Worm (Caenorhabditis elegans) whole organism, L4 larva: Measurements from ENCODE around the gene clec-183.
"Not testable (repeated sequence)": the region's sequence is repeated elsewhere in the genome, so short reads cannot be mapped to it uniquely, and the experiment has no call there.

Source experiments
- F10B5.3 ChIP-seq: sonication (generic microtip); optimal IDR thresholded peaks from 2 replicates; lab custom pipeline; 2016; ENCODE audit warnings: mild to moderate bottlenecking, missing genetic modification characterization, missing compliant biosample characterization
- F26F4.8 ChIP-seq: fragments of 200-800 bp; sonication (Bioruptor generic); conservative IDR thresholded peaks from 2 replicates; pipeline ENCODE4 v1.3.6; 2022; ENCODE audit warnings: missing genetic modification characterization, missing compliant biosample characterization
- F44E2.7 ChIP-seq: fragments of 200-800 bp; sonication (Bioruptor generic); IDR thresholded peaks from 2 replicates; pipeline ENCODE4 v2.1.2; 2022; ENCODE audit warnings: missing genetic modification characterization, missing compliant biosample characterization
- T20F7.1 ChIP-seq: fragments of 200-800 bp; sonication (Bioruptor generic); optimal IDR thresholded peaks from 2 replicates; lab custom pipeline; 2018; ENCODE audit warnings: mild to moderate bottlenecking, missing genetic modification characterization, missing compliant biosample characterization
- T26A8.4 ChIP-seq: fragments of 200-800 bp; sonication (Bioruptor generic); IDR thresholded peaks from 2 replicates; pipeline ENCODE4 v1.3.6; 2022; ENCODE audit warnings: missing genetic modification characterization, missing compliant biosample characterization
- Y5F2A.4 ChIP-seq: fragments of 200-800 bp; sonication (Bioruptor generic); optimal IDR thresholded peaks from 2 replicates; lab custom pipeline; 2018; ENCODE audit warnings: mild to moderate bottlenecking, missing genetic modification characterization, missing compliant biosample characterization
- Y75B8A.6 ChIP-seq: fragments of 200-800 bp; sonication (Bioruptor generic); IDR thresholded peaks from 2 replicates; pipeline ENCODE4 v1.3.6; 2022; ENCODE audit warnings: missing genetic modification reagents, missing genetic modification characterization, missing compliant biosample characterization
- arid-1 ChIP-seq: fragments of 200-800 bp; sonication (Bioruptor generic); conservative IDR thresholded peaks from 2 replicates; pipeline ENCODE4 v1.3.6; 2022; ENCODE audit warnings: missing genetic modification reagents, missing genetic modification characterization, missing compliant biosample characterization
- ctbp-1 ChIP-seq: fragments of 200-800 bp; sonication (Bioruptor generic); IDR thresholded peaks from 2 replicates; pipeline ENCODE4 v1.3.6; 2022; ENCODE audit warnings: missing genetic modification reagents, missing genetic modification characterization, missing compliant biosample characterization
- daf-16 ChIP-seq, 3 experiments: sonication (generic microtip); optimal IDR thresholded peaks; 2 replicates each; lab custom pipeline; 2016 to 2017; ENCODE audit warnings: missing genetic modification characterization in 3 of 3, missing genetic modification reagents in 3 of 3, mild to moderate bottlenecking in 2 of 3, missing compliant biosample characterization in 2 of 3, missing biosample characterization in 1 of 3, moderate library complexity in 1 of 3
- daf-19 ChIP-seq: fragments of 200-800 bp; sonication (Bioruptor generic); conservative IDR thresholded peaks from 2 replicates; pipeline ENCODE4 v1.3.6; 2022; ENCODE audit warnings: missing genetic modification characterization, missing compliant biosample characterization
- daf-8 ChIP-seq: fragments of 200-800 bp; sonication (Bioruptor generic); IDR thresholded peaks from 2 replicates; pipeline ENCODE4 v1.3.6; 2022; ENCODE audit warnings: missing genetic modification characterization, missing compliant biosample characterization
- dmd-8 ChIP-seq: fragments of 200-800 bp; sonication (Bioruptor generic); IDR thresholded peaks from 2 replicates; pipeline ENCODE4 v1.3.6; 2022; ENCODE audit warnings: missing genetic modification characterization, missing compliant biosample characterization
- dmd-9 ChIP-seq: fragments of 200-800 bp; sonication (Bioruptor generic); IDR thresholded peaks from 2 replicates; pipeline ENCODE4 v1.3.6; 2022; ENCODE audit warnings: missing genetic modification reagents, missing genetic modification characterization, missing compliant biosample characterization
- dpl-1 ChIP-seq: fragments of 150-350 bp; optimal IDR thresholded peaks from 2 replicates; lab custom pipeline; 2014; ENCODE audit warnings: missing biosample characterization, missing genetic modification reagents, missing genetic modification characterization
- duxl-1 ChIP-seq: sonication (generic microtip); optimal IDR thresholded peaks from 2 replicates; lab custom pipeline; 2016; ENCODE audit warnings: mild to moderate bottlenecking, missing genetic modification characterization, moderate library complexity, missing compliant biosample characterization; ENCODE audit not compliant: poor library complexity
- dve-1 ChIP-seq: sonication (generic microtip); optimal IDR thresholded peaks from 2 replicates; lab custom pipeline; 2017; ENCODE audit warnings: antibody characterized with exemption, mild to moderate bottlenecking, missing genetic modification characterization, missing compliant biosample characterization; ENCODE audit not compliant: insufficient read depth
- egl-27 ChIP-seq: sonication (generic microtip); optimal IDR thresholded peaks from 3 replicates; lab custom pipeline; 2017; ENCODE audit warnings: missing biosample characterization, missing genetic modification reagents, missing genetic modification characterization
- fkh-10 ChIP-seq: fragments of 150-350 bp; optimal IDR thresholded peaks from 2 replicates; lab custom pipeline; 2014; ENCODE audit warnings: missing biosample characterization, missing genetic modification reagents, missing genetic modification characterization
- hlh-11 ChIP-seq: fragments of 200-800 bp; sonication (Bioruptor generic); optimal IDR thresholded peaks from 2 replicates; lab custom pipeline; 2018; ENCODE audit warnings: mild to moderate bottlenecking, missing genetic modification characterization, missing compliant biosample characterization
- jun-1 ChIP-seq: fragments of 150-350 bp; optimal IDR thresholded peaks from 2 replicates; lab custom pipeline; 2014; ENCODE audit warnings: missing biosample characterization, missing genetic modification reagents, missing genetic modification characterization
- lim-7 ChIP-seq: fragments of 200-800 bp; sonication (Bioruptor generic); IDR thresholded peaks from 2 replicates; pipeline ENCODE4 v1.3.6; 2022; ENCODE audit warnings: missing genetic modification characterization, missing compliant biosample characterization
- lin-1 ChIP-seq: fragments of 200-800 bp; sonication (Bioruptor generic); IDR thresholded peaks from 2 replicates; pipeline ENCODE4 v1.3.6; 2022; ENCODE audit warnings: missing genetic modification reagents, missing genetic modification characterization, missing compliant biosample characterization
- lin-13 ChIP-seq: fragments of 150-350 bp; optimal IDR thresholded peaks from 2 replicates; lab custom pipeline; 2014; ENCODE audit warnings: missing biosample characterization, missing genetic modification reagents, missing genetic modification characterization
- lsy-2 ChIP-seq, 2 experiments: fragments of 150-350 bp in 1 of 2; sonication (generic microtip) in 1 of 2; optimal IDR thresholded peaks; 2 replicates each; lab custom pipeline; 2014 to 2017; ENCODE audit warnings: missing biosample characterization in 2 of 2, missing genetic modification characterization in 2 of 2
- madf-9 ChIP-seq: fragments of 200-800 bp; sonication (Bioruptor generic); conservative IDR thresholded peaks from 2 replicates; pipeline ENCODE4 v1.3.6; 2022; ENCODE audit warnings: missing genetic modification reagents, missing genetic modification characterization, missing compliant biosample characterization
- mdl-1 ChIP-seq, 2 experiments: fragments of 150-350 bp in 1 of 2; sonication (generic microtip) in 1 of 2; optimal IDR thresholded peaks; 2 replicates each; lab custom pipeline; 2014 to 2017; ENCODE audit warnings: missing biosample characterization in 2 of 2, missing genetic modification characterization in 2 of 2
- mdt-29 ChIP-seq: fragments of 200-800 bp; sonication (Bioruptor generic); IDR thresholded peaks from 2 replicates; pipeline ENCODE4 v1.3.6; 2022; ENCODE audit warnings: missing genetic modification reagents, missing genetic modification characterization, missing compliant biosample characterization
- mxl-3 ChIP-seq: fragments of 200-800 bp; sonication (Bioruptor generic); optimal IDR thresholded peaks from 2 replicates; lab custom pipeline; 2018; ENCODE audit warnings: mild to moderate bottlenecking, missing genetic modification characterization, missing compliant biosample characterization
- nhr-10 ChIP-seq: fragments of 150-350 bp; optimal IDR thresholded peaks from 2 replicates; lab custom pipeline; 2014; ENCODE audit warnings: missing biosample characterization, missing genetic modification characterization
- nhr-111 ChIP-seq: fragments of 200-800 bp; sonication (Bioruptor generic); optimal IDR thresholded peaks from 2 replicates; lab custom pipeline; 2018; ENCODE audit warnings: mild to moderate bottlenecking, missing genetic modification characterization, missing compliant biosample characterization
- nhr-28 ChIP-seq: fragments of 150-350 bp; optimal IDR thresholded peaks from 2 replicates; lab custom pipeline; 2014; ENCODE audit warnings: missing biosample characterization, missing genetic modification characterization
- nhr-48 ChIP-seq: sonication (generic microtip); optimal IDR thresholded peaks from 2 replicates; lab custom pipeline; 2016; ENCODE audit warnings: mild to moderate bottlenecking, missing genetic modification characterization, missing compliant biosample characterization
- pha-4 ChIP-seq, 2 experiments: fragments of 150-350 bp in 1 of 2; fragments of 200-800 bp in 1 of 2; sonication (Bioruptor generic) in 1 of 2; IDR thresholded peaks in 1 of 2; optimal IDR thresholded peaks in 1 of 2; 2 replicates each; pipeline versions ENCODE4 v1.3.6 to Lab custom; 2014 to 2022; ENCODE audit warnings: missing genetic modification characterization in 2 of 2, missing genetic modification reagents in 2 of 2, missing biosample characterization in 1 of 2, missing compliant biosample characterization in 1 of 2
- php-3 ChIP-seq: fragments of 200-800 bp; sonication (Bioruptor generic); IDR thresholded peaks from 2 replicates; pipeline ENCODE4 v1.3.6; 2022; ENCODE audit warnings: missing genetic modification reagents, missing genetic modification characterization, missing compliant biosample characterization
- pqm-1 ChIP-seq: sonication (generic microtip); optimal IDR thresholded peaks from 2 replicates; lab custom pipeline; 2017; ENCODE audit warnings: missing biosample characterization, missing genetic modification characterization
- skn-1 ChIP-seq: fragments of 150-350 bp; optimal IDR thresholded peaks from 2 replicates; lab custom pipeline; 2014; ENCODE audit warnings: missing biosample characterization, missing genetic modification characterization
- snpc-4 ChIP-seq: fragments of 150-350 bp; optimal IDR thresholded peaks from 2 replicates; lab custom pipeline; 2014; ENCODE audit warnings: missing biosample characterization, missing genetic modification characterization
- spr-3 ChIP-seq: fragments of 200-800 bp; sonication (Bioruptor generic); optimal IDR thresholded peaks from 2 replicates; lab custom pipeline; 2018; ENCODE audit warnings: mild to moderate bottlenecking, missing genetic modification characterization, missing compliant biosample characterization
- unc-62 ChIP-seq, 3 experiments: fragments of 150-350 bp in 1 of 3; sonication (generic microtip); optimal IDR thresholded peaks in 2 of 3; peaks in 1 of 3; 1 replicate in 1 of 3; 2 replicates in 2 of 3; lab custom pipeline; 2014 to 2017; ENCODE audit warnings: missing biosample characterization in 3 of 3, missing genetic modification characterization in 3 of 3, missing genetic modification reagents in 3 of 3, missing genotype in 1 of 3
- zag-1 ChIP-seq: fragments of 150-350 bp; optimal IDR thresholded peaks from 2 replicates; lab custom pipeline; 2014; ENCODE audit warnings: missing biosample characterization, missing genetic modification characterization
- zip-2 ChIP-seq: fragments of 150-350 bp; optimal IDR thresholded peaks from 2 replicates; lab custom pipeline; 2014; ENCODE audit warnings: missing biosample characterization, missing genetic modification characterization
- ztf-11 ChIP-seq: fragments of 150-350 bp; optimal IDR thresholded peaks from 2 replicates; lab custom pipeline; 2014; ENCODE audit warnings: missing biosample characterization, missing genetic modification characterization

The clec-183 gene

DNA sequence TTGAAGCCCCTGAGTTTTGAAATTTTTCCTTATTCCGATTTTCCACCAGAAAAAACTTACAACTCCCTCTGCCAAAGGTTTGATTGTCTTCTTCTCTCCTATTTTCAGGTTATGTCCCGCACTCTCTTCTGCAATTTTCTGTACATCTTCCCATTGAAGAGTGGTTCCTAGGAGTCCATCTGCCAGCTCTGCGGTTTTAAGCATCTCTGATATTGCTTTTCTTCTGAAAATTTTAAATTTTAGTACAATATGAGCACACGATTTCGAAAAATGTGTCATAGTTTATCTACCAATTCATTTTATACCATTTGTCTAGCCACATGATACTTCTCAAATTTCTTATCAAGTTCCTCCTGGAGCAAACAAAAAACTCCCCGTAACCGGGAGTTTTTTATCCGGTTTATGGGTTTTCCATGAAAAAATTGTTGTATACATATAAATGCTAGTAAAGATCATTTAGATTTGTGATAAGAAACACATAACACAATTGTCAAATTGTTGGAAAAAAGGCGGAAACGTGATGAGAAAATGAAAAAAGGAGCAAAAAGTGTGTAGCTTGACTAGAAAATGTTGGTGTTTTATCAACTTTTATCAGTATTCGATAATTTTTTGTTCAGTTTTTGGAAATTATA lies 16.8 kb upstream of the clec-183 start (continued):
- TF ChIP-seq daf-16 (GFP tag; optimal IDR thresholded peaks at IDR 0.05; lab: Kevin White, UChicago) (no peak), daf-16 (tag; optimal IDR thresholded peaks at IDR 0.05; lab: Kevin White, UChicago) (peak; percentile 62), pqm-1 (tag; lab: Kevin White, UChicago) (peak; percentile 44), jun-1 (no peak), T20F7.1 (GFP tag; lab: Kevin White, UChicago) (peak; percentile 13), dve-1 (tag; lab: Kevin White, UChicago) (no peak), nhr-48 (tag; lab: Kevin White, UChicago) (no peak), arid-1 (GFP tag; lab: Robert Waterston, UW) (no peak), daf-8 (GFP tag; lab: Robert Waterston, UW) (no peak), ztf-11 (tag; lab: Kevin White, UChicago) (no peak), lim-7 (GFP tag; lab: Robert Waterston, UW) (no peak), zip-2 (no peak), Y75B8A.6 (GFP tag; lab: Robert Waterston, UW) (no peak), lin-13 (GFP tag; lab: Kevin White, UChicago) (no peak), skn-1 (tag; lab: Kevin White, UChicago) (no peak), hlh-11 (tag; lab: Kevin White, UChicago) (peak; percentile 57), Y5F2A.4 (GFP tag; lab: Kevin White, UChicago) (no peak), madf-9 (GFP tag; lab: Robert Waterston, UW) (no peak), nhr-28 (peak; percentile 71), dmd-8 (GFP tag; lab: Robert Waterston, UW) (no peak), daf-19 (no peak), egl-27 (tag; lab: Kevin White, UChicago) (no peak), snpc-4 (tag; lab: Kevin White, UChicago) (no peak), dmd-9 (no peak), lsy-2 (tag; optimal IDR thresholded peaks at IDR 0.05; lab: Kevin White, UChicago) (no peak), ctbp-1 (GFP tag; lab: Robert Waterston, UW) (no peak), duxl-1 (no peak), mdl-1 (tag; optimal IDR thresholded peaks at IDR 0.05; lab: Kevin White, UChicago) (peak in 1 of 2 experiments; percentile 43), php-3 (GFP tag; lab: Robert Waterston, UW) (0 out of 2 replicates have a peak, but pooled peaks have one; percentile 32), lin-1 (GFP tag; lab: Robert Waterston, UW) (peak; percentile 20; the same call in 1 of the 2 replicates), F10B5.3 (tag; lab: Kevin White, UChicago) (no peak), nhr-10 (tag; lab: Kevin White, UChicago) (no peak), nhr-111 (GFP tag; lab: Kevin White, UChicago) (no peak), mxl-3 (no peak), dpl-1 (GFP tag; lab: Kevin White, UChicago) (no peak), zag-1 (tag; lab: Kevin White, UChicago) (no peak)

DNA sequence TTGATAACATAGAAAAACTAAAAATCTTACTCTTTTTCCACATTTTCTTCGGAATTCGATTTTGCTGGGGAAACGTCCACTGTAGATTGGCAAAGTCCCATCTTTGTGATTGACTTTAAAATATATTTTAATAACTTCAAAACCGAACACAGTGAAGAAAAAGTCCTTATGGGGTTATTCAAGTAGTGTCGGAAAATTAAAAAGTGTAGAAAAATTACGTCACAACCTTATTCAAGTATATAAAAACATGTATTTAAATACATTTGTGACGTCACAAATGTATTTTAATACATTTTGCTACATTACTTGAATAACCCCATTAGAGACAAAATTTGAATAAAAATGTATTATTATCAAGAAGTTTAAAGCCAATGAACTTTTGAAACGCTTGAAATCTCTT lies 15.0 kb upstream of the clec-183 start, which contains the start of gene F49C12.7:
Gene F49C12.7, minus strand, starts transcription at position 101 of the 400 bp plus-strand sequence.
- not testable (repeated sequence) for TF ChIP-seq T20F7.1 (GFP tag; lab: Kevin White, UChicago); nhr-10 (tag; lab: Kevin White, UChicago); dmd-8 (GFP tag; lab: Robert Waterston, UW)

DNA sequence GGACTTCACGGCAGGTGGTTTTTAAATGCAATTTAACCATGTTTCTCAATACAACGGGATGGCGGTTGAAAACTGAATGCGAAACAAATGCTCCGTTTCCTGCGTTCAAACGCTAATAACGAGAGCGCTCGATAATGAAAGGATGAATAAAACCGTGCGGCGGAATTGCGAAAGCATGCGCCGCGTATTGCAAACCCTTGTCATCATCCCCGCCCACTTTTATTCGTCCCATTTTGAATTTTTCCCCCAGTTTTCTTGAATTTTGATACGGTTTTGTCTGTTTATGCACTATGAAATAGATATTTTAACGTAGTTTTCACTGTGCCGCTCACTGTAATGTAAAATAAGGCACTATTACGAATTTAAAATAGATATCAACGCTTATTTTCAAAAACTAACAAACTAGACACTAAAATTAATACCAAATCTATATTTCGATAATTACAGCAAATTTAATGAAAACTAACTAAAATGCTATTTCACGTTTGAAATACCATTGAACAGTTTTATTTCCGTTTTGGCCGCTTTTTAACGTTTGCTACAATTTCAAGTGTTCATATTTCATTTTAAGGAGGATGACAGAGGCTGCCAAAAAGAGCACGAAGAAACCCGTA lies 11.6 kb upstream of the clec-183 start, which contains the start of the genes F49C12.9 and rpn-7:
Gene F49C12.9, minus strand, starts transcription at position 148 of the 614 bp plus-strand sequence.
Gene rpn-7, plus strand, starts transcription at position 564 of the 614 bp plus-strand sequence.
- TF ChIP-seq T26A8.4 (no peak), F26F4.8 (GFP tag; lab: Robert Waterston, UW) (no peak), pha-4 (GFP tag; IDR thresholded peaks at IDR 0.05; lab: Robert Waterston, UW) (no peak), pha-4 (tag; optimal IDR thresholded peaks at IDR 0.05; lab: Kevin White, UChicago) (no peak), lim-7 (GFP tag; lab: Robert Waterston, UW) (no peak), unc-62 (GFP tag; optimal IDR thresholded peaks at IDR 0.05 in 1 of 2; lab: Kevin White, UChicago) (peak in 1 of 2 experiments; percentile 21), unc-62 (tag; optimal IDR thresholded peaks at IDR 0.05; lab: Kevin White, UChicago) (no peak), F44E2.7 (GFP tag; lab: Robert Waterston, UW) (no peak), ctbp-1 (GFP tag; lab: Robert Waterston, UW) (0 out of 2 replicates have a peak, but pooled peaks have one; percentile 9), fkh-10 (GFP tag; lab: Kevin White, UChicago) (peak; percentile 19), arid-1 (GFP tag; lab: Robert Waterston, UW) (no peak), snpc-4 (tag; lab: Kevin White, UChicago) (no peak), mdt-29 (GFP tag; lab: Robert Waterston, UW) (no peak), mxl-3 (no peak), daf-8 (GFP tag; lab: Robert Waterston, UW) (no peak), dpl-1 (GFP tag; lab: Kevin White, UChicago) (peak; percentile 47), jun-1 (no peak), Y75B8A.6 (GFP tag; lab: Robert Waterston, UW) (no peak), zag-1 (tag; lab: Kevin White, UChicago) (no peak), spr-3 (no peak)
